Fruit fly (Drosophila melanogaster) whole organism, embryonic: ENCODE data around the gene nuf.

Source experiments
- Abd-B ChIP-seq: fragments of 200-800 bp; sonication (Bioruptor generic); optimal IDR thresholded peaks from 2 replicates; lab custom pipeline; 2018; ENCODE audit warnings: missing biosample characterization, mild to moderate bottlenecking, missing genetic modification characterization, moderate library complexity
- Ada2b ChIP-seq: fragments of 200-800 bp; sonication (Bioruptor generic); IDR thresholded peaks from 2 replicates; pipeline ENCODE4 v1.3.6; 2022; ENCODE audit warnings: missing biosample characterization, missing genetic modification characterization
- Aef1 ChIP-seq: fragments of 200-800 bp; sonication (Bioruptor generic); IDR thresholded peaks from 3 replicates; pipeline ENCODE4 v1.3.6; 2022; ENCODE audit warnings: missing biosample characterization, missing genetic modification characterization
- CG1024 ChIP-seq: fragments of 200-800 bp; sonication (Bioruptor generic); IDR thresholded peaks from 2 replicates; pipeline ENCODE4 v1.3.6; 2022; ENCODE audit warnings: missing biosample characterization, missing genetic modification characterization
- CG10543 ChIP-seq: fragments of 200-800 bp; sonication (Bioruptor generic); optimal IDR thresholded peaks from 3 replicates; lab custom pipeline; 2017; ENCODE audit warnings: missing biosample characterization, mild to moderate bottlenecking, missing genetic modification characterization, moderate library complexity
- CG11093 ChIP-seq: fragments of 200-800 bp; sonication (Bioruptor generic); IDR thresholded peaks from 3 replicates; pipeline ENCODE4 v1.3.6; 2022; ENCODE audit warnings: missing biosample characterization, missing genetic modification characterization
- CG11398 ChIP-seq: fragments of 200-800 bp; sonication (Bioruptor generic); optimal IDR thresholded peaks from 2 replicates; lab custom pipeline; 2016; ENCODE audit warnings: missing biosample characterization, missing genetic modification characterization
- CG11723 ChIP-seq: fragments of 200-800 bp; sonication (Bioruptor generic); optimal IDR thresholded peaks from 2 replicates; lab custom pipeline; 2017; ENCODE audit warnings: missing biosample characterization, mild to moderate bottlenecking, missing genetic modification characterization
- CG12155 ChIP-seq: fragments of 200-800 bp; sonication (Bioruptor generic); optimal IDR thresholded peaks from 3 replicates; lab custom pipeline; 2016; ENCODE audit warnings: missing biosample characterization, missing genetic modification characterization
- CG1233 ChIP-seq: fragments of 200-800 bp; sonication (Bioruptor generic); optimal IDR thresholded peaks from 4 replicates; lab custom pipeline; 2018; ENCODE audit warnings: missing biosample characterization, mild to moderate bottlenecking, missing genetic modification characterization
- CG13624 ChIP-seq: fragments of 200-800 bp; sonication (Bioruptor generic); optimal IDR thresholded peaks from 2 replicates; lab custom pipeline; 2016; ENCODE audit warnings: missing biosample characterization, missing genetic modification characterization
- CG13775 ChIP-seq: fragments of 200-800 bp; sonication (Bioruptor generic); optimal IDR thresholded peaks from 3 replicates; lab custom pipeline; 2017; ENCODE audit warnings: missing biosample characterization, mild to moderate bottlenecking, missing genetic modification characterization
- CG13894 ChIP-seq: fragments of 200-800 bp; sonication (Bioruptor generic); optimal IDR thresholded peaks from 3 replicates; lab custom pipeline; 2018; ENCODE audit warnings: missing biosample characterization, mild to moderate bottlenecking, missing genetic modification characterization, moderate library complexity
- CG14860 ChIP-seq: fragments of 200-800 bp; sonication (Bioruptor generic); IDR thresholded peaks from 3 replicates; pipeline ENCODE4 v1.3.6; 2022; ENCODE audit warnings: missing biosample characterization, missing genetic modification characterization; ENCODE audit not compliant: partially characterized antibody
- CG15601 ChIP-seq: fragments of 200-800 bp; sonication (Bioruptor generic); optimal IDR thresholded peaks from 3 replicates; lab custom pipeline; 2019; ENCODE audit warnings: missing biosample characterization, mild to moderate bottlenecking, missing genetic modification characterization, moderate library complexity
- CG1647 ChIP-seq: fragments of 200-800 bp; sonication (Bioruptor generic); optimal IDR thresholded peaks from 3 replicates; lab custom pipeline; 2016; ENCODE audit warnings: missing biosample characterization, missing genetic modification characterization
- CG16779 ChIP-seq: fragments of 200-800 bp; sonication (Bioruptor generic); IDR thresholded peaks from 2 replicates; pipeline ENCODE4 v1.3.6; 2022; ENCODE audit warnings: missing biosample characterization, missing genetic modification characterization
- CG2129 ChIP-seq: fragments of 200-800 bp; sonication (Bioruptor generic); IDR thresholded peaks from 2 replicates; pipeline ENCODE4 v1.3.6; 2022; ENCODE audit warnings: missing biosample characterization, missing genetic modification characterization; ENCODE audit not compliant: partially characterized antibody
- CG2678 ChIP-seq: fragments of 200-800 bp; sonication (Bioruptor generic); optimal IDR thresholded peaks from 3 replicates; lab custom pipeline; 2019; ENCODE audit warnings: missing biosample characterization, mild to moderate bottlenecking, missing genetic modification characterization, moderate library complexity
- CG31224 ChIP-seq: fragments of 200-800 bp; sonication (Bioruptor generic); IDR thresholded peaks from 2 replicates; pipeline ENCODE4 v1.3.6; 2022; ENCODE audit warnings: missing biosample characterization, missing genetic modification characterization
- CG32767 ChIP-seq: fragments of 200-800 bp; sonication (Bioruptor generic); IDR thresholded peaks from 2 replicates; pipeline ENCODE4 v1.3.6; 2022; ENCODE audit warnings: missing biosample characterization, missing genetic modification characterization
- CG5953 ChIP-seq: fragments of 200-800 bp; sonication (Bioruptor generic); IDR thresholded peaks from 2 replicates; pipeline ENCODE4 v1.3.6; 2022; ENCODE audit warnings: missing biosample characterization, missing genetic modification characterization
- CG9609 ChIP-seq: fragments of 200-800 bp; sonication (Bioruptor generic); optimal IDR thresholded peaks from 3 replicates; lab custom pipeline; 2016; ENCODE audit warnings: missing biosample characterization, missing genetic modification characterization
- Fer1 ChIP-seq: fragments of 200-800 bp; sonication (Bioruptor generic); optimal IDR thresholded peaks from 2 replicates; lab custom pipeline; 2017; ENCODE audit warnings: missing biosample characterization, mild to moderate bottlenecking, missing genetic modification characterization
- HLH54F ChIP-seq: fragments of 200-800 bp; sonication (Bioruptor generic); optimal IDR thresholded peaks from 3 replicates; lab custom pipeline; 2016; ENCODE audit warnings: missing biosample characterization, missing genetic modification characterization
- Hr51 ChIP-seq, 2 experiments: fragments of 200-800 bp; sonication (Bioruptor generic); optimal IDR thresholded peaks; 2 replicates in 1 of 2; 3 replicates in 1 of 2; lab custom pipeline; 2016 to 2018; ENCODE audit warnings: missing biosample characterization in 2 of 2, missing genetic modification characterization in 2 of 2, mild to moderate bottlenecking in 1 of 2, moderate library complexity in 1 of 2
- Hr78 ChIP-seq, 2 experiments: fragments of 200-800 bp in 1 of 2; fragments of >200 bp in 1 of 2; sonication (Bioruptor generic) in 1 of 2; optimal IDR thresholded peaks; 2 replicates each; lab custom pipeline; 2017 to 2019; ENCODE audit warnings: missing biosample characterization in 2 of 2, missing genetic modification characterization in 2 of 2, mild to moderate bottlenecking in 1 of 2, moderate library complexity in 1 of 2
- Mrtf ChIP-seq: fragments of 200-800 bp; sonication (Bioruptor generic); IDR thresholded peaks from 3 replicates; pipeline ENCODE4 v1.3.6; 2022; ENCODE audit warnings: missing biosample characterization, missing genetic modification characterization
- NC2β ChIP-seq: fragments of 200-800 bp; sonication (Bioruptor generic); optimal IDR thresholded peaks from 2 replicates; lab custom pipeline; 2016; ENCODE audit warnings: missing biosample characterization, missing genetic modification characterization
- NFAT ChIP-seq: fragments of 200-800 bp; sonication (Bioruptor generic); IDR thresholded peaks from 2 replicates; pipeline ENCODE4 v1.3.6; 2022; ENCODE audit warnings: missing biosample characterization, missing genetic modification characterization
- Poxn ChIP-seq: fragments of 200-800 bp; sonication (Bioruptor generic); IDR thresholded peaks from 2 replicates; pipeline ENCODE4 v1.3.6; 2022; ENCODE audit warnings: missing biosample characterization, missing genetic modification characterization
- Rx ChIP-seq: fragments of 200-800 bp; sonication (Bioruptor generic); IDR thresholded peaks from 2 replicates; pipeline ENCODE4 v1.3.6; 2022; ENCODE audit warnings: missing biosample characterization, missing genetic modification characterization
- Sin3A ChIP-seq: fragments of >200 bp; optimal IDR thresholded peaks from 2 replicates; lab custom pipeline; 2018
- bcd ChIP-seq: fragments of 200-800 bp; sonication (Bioruptor generic); optimal IDR thresholded peaks from 2 replicates; lab custom pipeline; 2017; ENCODE audit warnings: missing biosample characterization, mild to moderate bottlenecking, missing genetic modification characterization
- bigmax ChIP-seq: fragments of 200-800 bp; sonication (Bioruptor generic); optimal IDR thresholded peaks from 2 replicates; lab custom pipeline; 2018; ENCODE audit warnings: missing biosample characterization, mild to moderate bottlenecking, missing genetic modification characterization
- btn ChIP-seq: fragments of 200-800 bp; sonication (Bioruptor generic); optimal IDR thresholded peaks from 2 replicates; lab custom pipeline; 2016; ENCODE audit warnings: missing biosample characterization, missing genetic modification characterization
- cg ChIP-seq: fragments of 200-800 bp; sonication (Bioruptor generic); optimal IDR thresholded peaks from 3 replicates; lab custom pipeline; 2019; ENCODE audit warnings: missing biosample characterization, mild to moderate bottlenecking, missing genetic modification characterization, moderate library complexity
- disco-r ChIP-seq: fragments of 200-800 bp; sonication (Bioruptor generic); optimal IDR thresholded peaks from 2 replicates; lab custom pipeline; 2016; ENCODE audit warnings: missing biosample characterization, missing genetic modification characterization
- dmrt11E ChIP-seq: fragments of 200-800 bp; sonication (Bioruptor generic); optimal IDR thresholded peaks from 3 replicates; lab custom pipeline; 2018; ENCODE audit warnings: missing biosample characterization, mild to moderate bottlenecking, missing genetic modification characterization, moderate library complexity
- fd102C ChIP-seq: fragments of 200-800 bp; sonication (Bioruptor generic); optimal IDR thresholded peaks from 2 replicates; lab custom pipeline; 2018; ENCODE audit warnings: missing biosample characterization, mild to moderate bottlenecking, missing genetic modification characterization, moderate library complexity
- fd96Cb ChIP-seq: fragments of 200-800 bp; sonication (Bioruptor generic); optimal IDR thresholded peaks from 2 replicates; lab custom pipeline; 2018; ENCODE audit warnings: missing biosample characterization, mild to moderate bottlenecking, missing genetic modification characterization, moderate library complexity
- fru ChIP-seq: fragments of >200 bp; optimal IDR thresholded peaks from 2 replicates; lab custom pipeline; 2017
- hbn ChIP-seq: fragments of 200-800 bp; sonication (Bioruptor generic); IDR thresholded peaks from 2 replicates; pipeline ENCODE4 v1.3.6; 2022; ENCODE audit warnings: missing biosample characterization, missing genetic modification characterization; ENCODE audit not compliant: partially characterized antibody
- jigr1 ChIP-seq: fragments of 200-800 bp; sonication (Bioruptor generic); IDR thresholded peaks from 3 replicates; pipeline ENCODE4 v1.3.6; 2022; ENCODE audit warnings: missing biosample characterization, missing genetic modification characterization
- lab ChIP-seq: fragments of 200-800 bp; sonication (Bioruptor generic); optimal IDR thresholded peaks from 3 replicates; lab custom pipeline; 2017; ENCODE audit warnings: missing biosample characterization, missing genetic modification characterization, mild to moderate bottlenecking, moderate library complexity, missing genetic modification reagents
- nau ChIP-seq: fragments of 200-800 bp; sonication (Bioruptor generic); optimal IDR thresholded peaks from 3 replicates; lab custom pipeline; 2017; ENCODE audit warnings: missing biosample characterization, mild to moderate bottlenecking, missing genetic modification characterization, missing genetic modification reagents
- sisA ChIP-seq: fragments of 200-800 bp; sonication (Bioruptor generic); IDR thresholded peaks from 2 replicates; pipeline ENCODE4 v1.3.6; 2022; ENCODE audit warnings: missing biosample characterization, missing genetic modification characterization
- so ChIP-seq: fragments of 200-800 bp; sonication (Bioruptor generic); IDR thresholded peaks from 3 replicates; pipeline ENCODE4 v1.3.6; 2022; ENCODE audit warnings: missing biosample characterization, missing genetic modification characterization
- tll ChIP-seq, 2 experiments: fragments of 200-800 bp in 1 of 2; fragments of >200 bp in 1 of 2; sonication (Bioruptor generic) in 1 of 2; optimal IDR thresholded peaks; 2 replicates each; lab custom pipeline; 2017 to 2019; ENCODE audit warnings: missing biosample characterization in 2 of 2, missing genetic modification characterization in 2 of 2, mild to moderate bottlenecking in 1 of 2, moderate library complexity in 1 of 2
- trh ChIP-seq: fragments of 200-800 bp; sonication (Bioruptor generic); optimal IDR thresholded peaks from 2 replicates; lab custom pipeline; 2016; ENCODE audit warnings: missing biosample characterization, missing genetic modification characterization
- vvl ChIP-seq: fragments of 200-800 bp; sonication (Bioruptor generic); IDR thresholded peaks from 2 replicates; pipeline ENCODE4 v1.3.6; 2022; ENCODE audit warnings: missing biosample characterization, missing genetic modification characterization
- wdn ChIP-seq: fragments of 200-800 bp; sonication (Bioruptor generic); IDR thresholded peaks from 2 replicates; pipeline ENCODE4 v1.3.6; 2022; ENCODE audit warnings: missing biosample characterization, missing genetic modification characterization

Gene nuf

dm6 chr3L:14166271-14166670 lies 24.4 kb upstream of the nuf start (continued):
- TF ChIP-seq fd96Cb (tag; lab: Kevin White, UChicago) (peak; percentile 47), wdn (GFP tag; lab: Robert Waterston, UW) (no peak), NFAT (GFP tag; lab: Robert Waterston, UW) (no peak), Hr78 (GFP tag; optimal IDR thresholded peaks at IDR 0.05; lab: Kevin White, UChicago) (peak in 1 of 2 experiments; percentile 33), Abd-B (GFP tag; lab: Kevin White, UChicago) (peak; percentile 20), Hr51 (GFP tag; optimal IDR thresholded peaks at IDR 0.05; lab: Kevin White, UChicago) (peak in 1 of 2 experiments; percentile 14), sisA (GFP tag; lab: Robert Waterston, UW) (peak; percentile 44; the same call in 1 of the 2 replicates), CG14860 (GFP tag; lab: Robert Waterston, UW) (0 out of 3 replicates have a peak, but pooled peaks have one; percentile 24), hbn (GFP tag; lab: Robert Waterston, UW) (no peak), Ada2b (no peak; the same call in 1 of the 2 replicates), bigmax (GFP tag; lab: Kevin White, UChicago) (no peak), CG31224 (GFP tag; lab: Robert Waterston, UW) (no peak), dmrt11E (tag; lab: Kevin White, UChicago) (peak; percentile 72), CG13894 (tag; lab: Kevin White, UChicago) (no peak), btn (no peak), CG1647 (no peak), tll (GFP tag; optimal IDR thresholded peaks at IDR 0.05; lab: Kevin White, UChicago) (no peak), CG2129 (GFP tag; lab: Robert Waterston, UW) (no peak), fd102C (no peak), CG2678 (tag; lab: Kevin White, UChicago) (peak; percentile 43), CG15601 (tag; lab: Kevin White, UChicago) (peak; percentile 37), CG9609 (GFP tag; lab: Kevin White, UChicago) (no peak), bcd (GFP tag; lab: Kevin White, UChicago) (no peak), cg (GFP tag; lab: Kevin White, UChicago) (no peak), CG1233 (GFP tag; lab: Kevin White, UChicago) (no peak), trh (GFP tag; lab: Kevin White, UChicago) (no peak), CG1024 (GFP tag; lab: Robert Waterston, UW) (no peak), Poxn (GFP tag; lab: Robert Waterston, UW) (no peak), Sin3A (lab: Kevin White, UChicago) (no peak), lab (GFP tag; lab: Kevin White, UChicago) (no peak), nau (GFP tag; lab: Kevin White, UChicago) (no peak), Fer1 (GFP tag; lab: Kevin White, UChicago) (no peak), Rx (GFP tag; lab: Robert Waterston, UW) (no peak), CG13624 (GFP tag; lab: Kevin White, UChicago) (no peak), disco-r (GFP tag; lab: Kevin White, UChicago) (no peak), fru (no peak), CG11723 (GFP tag; lab: Kevin White, UChicago) (no peak), CG32767 (GFP tag; lab: Robert Waterston, UW) (peak; percentile 52; the same call in 1 of the 2 replicates), CG11093 (GFP tag; lab: Robert Waterston, UW) (no peak), HLH54F (no peak), Aef1 (GFP tag; lab: Robert Waterston, UW) (no peak), vvl (GFP tag; lab: Robert Waterston, UW) (peak; percentile 61; the same call in 1 of the 2 replicates), CG16779 (GFP tag; lab: Robert Waterston, UW) (no peak), CG12155 (GFP tag; lab: Kevin White, UChicago) (no peak), CG11398 (GFP tag; lab: Kevin White, UChicago) (no peak), NC2β (GFP tag; lab: Kevin White, UChicago) (peak; percentile 31), CG10543 (GFP tag; lab: Kevin White, UChicago) (no peak), jigr1 (GFP tag; lab: Robert Waterston, UW) (no peak), CG5953 (GFP tag; lab: Robert Waterston, UW) (no peak), so (GFP tag; lab: Robert Waterston, UW) (no peak), Mrtf (no peak), CG13775 (GFP tag; lab: Kevin White, UChicago) (no peak)
